Worm (Caenorhabditis elegans) whole organism, L2 larva: Measurements from ENCODE around the gene M05D6.2.

ENCODE experiments used
- F13H6.1 ChIP-seq: sonication (generic microtip); optimal IDR thresholded peaks from 2 replicates; lab custom pipeline; 2016; ENCODE audit warnings: missing genetic modification characterization, missing compliant biosample characterization
- ama-1 ChIP-seq: fragments of 150-350 bp; optimal IDR thresholded peaks from 2 replicates; lab custom pipeline; 2018; ENCODE audit warnings: inconsistent platforms
- elt-1 ChIP-seq: fragments of 150-350 bp; optimal IDR thresholded peaks from 2 replicates; lab custom pipeline; 2014; ENCODE audit warnings: missing biosample characterization, missing genetic modification characterization
- fos-1 ChIP-seq: fragments of 150-350 bp; optimal IDR thresholded peaks from 2 replicates; lab custom pipeline; 2014; ENCODE audit warnings: missing biosample characterization, missing genetic modification characterization
- nhr-237 ChIP-seq: fragments of 150-350 bp; optimal IDR thresholded peaks from 2 replicates; lab custom pipeline; 2014; ENCODE audit warnings: missing biosample characterization, missing genetic modification characterization
- skn-1 ChIP-seq: sonication (generic microtip); optimal IDR thresholded peaks from 2 replicates; lab custom pipeline; 2017; ENCODE audit warnings: missing biosample characterization, missing genetic modification characterization
- unc-55 ChIP-seq: fragments of 150-350 bp; sonication (generic microtip); optimal IDR thresholded peaks from 3 replicates; lab custom pipeline; 2014; ENCODE audit warnings: missing biosample characterization, missing genetic modification reagents, missing genetic modification characterization
- zag-1 ChIP-seq: fragments of 150-350 bp; optimal IDR thresholded peaks from 2 replicates; lab custom pipeline; 2014; ENCODE audit warnings: missing biosample characterization, missing genetic modification characterization

- TF ChIP-seq skn-1 (no peak), unc-55 (no peak), nhr-237 (no peak), F13H6.1 (tag; lab: Kevin White, UChicago) (no peak), elt-1 (tag; lab: Kevin White, UChicago) (no peak), fos-1 (tag; lab: Kevin White, UChicago) (no peak), ama-1 (no peak), zag-1 (tag; lab: Kevin White, UChicago) (no peak)
Measured at ce11 chrII:8428758-8428946, 39.3 kb upstream of the M05D6.2 start, which contains the start of gene F14E5.2.
